Worm (Caenorhabditis elegans) whole organism, early embryonic: Measurements from ENCODE around the gene nsun-5.

Experiments
- B0310.2 ChIP-seq: sonication (generic microtip); optimal IDR thresholded peaks from 2 replicates; lab custom pipeline; 2016; ENCODE audit warnings: mild to moderate bottlenecking, missing genetic modification characterization, missing compliant biosample characterization
- F13C5.2 ChIP-seq: sonication (generic microtip); optimal IDR thresholded peaks from 2 replicates; lab custom pipeline; 2017; ENCODE audit warnings: mild to moderate bottlenecking, missing genetic modification characterization, inconsistent platforms, missing compliant biosample characterization
- aly-1 ChIP-seq: sonication (generic microtip); optimal IDR thresholded peaks from 2 replicates; lab custom pipeline; 2016; ENCODE audit warnings: missing genetic modification characterization, missing compliant biosample characterization
- ama-1 ChIP-seq: fragments of 150-350 bp; optimal IDR thresholded peaks from 2 replicates; lab custom pipeline; 2014
- ceh-13 ChIP-seq: fragments of 200-800 bp; sonication (Bioruptor generic); optimal IDR thresholded peaks from 2 replicates; lab custom pipeline; 2018; ENCODE audit warnings: mild to moderate bottlenecking, missing genetic modification characterization, missing compliant biosample characterization
- ceh-36 ChIP-seq: sonication (generic microtip); optimal IDR thresholded peaks from 2 replicates; lab custom pipeline; 2016; ENCODE audit warnings: missing genetic modification characterization, inconsistent platforms, missing compliant biosample characterization
- ets-7 ChIP-seq: sonication (generic microtip); optimal IDR thresholded peaks from 2 replicates; lab custom pipeline; 2016; ENCODE audit warnings: missing genotype, missing genetic modification characterization, missing compliant biosample characterization
- flt-1 ChIP-seq: fragments of 200-800 bp; sonication (Bioruptor generic); IDR thresholded peaks from 2 replicates; pipeline ENCODE4 v1.3.6; 2022; ENCODE audit warnings: missing genetic modification characterization, missing compliant biosample characterization
- hmbx-1 ChIP-seq: sonication (generic microtip); optimal IDR thresholded peaks from 2 replicates; lab custom pipeline; 2016; ENCODE audit warnings: mild to moderate bottlenecking, missing genetic modification characterization, missing compliant biosample characterization
- hmg-4 ChIP-seq: fragments of 200-800 bp; sonication (Bioruptor generic); optimal IDR thresholded peaks from 2 replicates; lab custom pipeline; 2018; ENCODE audit warnings: mild to moderate bottlenecking, missing genetic modification characterization, missing compliant biosample characterization
- hnd-1 ChIP-seq: sonication (generic microtip); optimal IDR thresholded peaks from 2 replicates; lab custom pipeline; 2016; ENCODE audit warnings: missing genetic modification characterization, missing compliant biosample characterization
- pes-1 ChIP-seq: fragments of 200-800 bp; sonication (Bioruptor generic); IDR thresholded peaks from 2 replicates; pipeline ENCODE4 v1.3.6; 2022; ENCODE audit warnings: missing genetic modification reagents, missing genetic modification characterization, missing compliant biosample characterization
- scrt-1 ChIP-seq: fragments of 200-800 bp; sonication (Bioruptor generic); IDR thresholded peaks from 2 replicates; pipeline ENCODE4 v1.3.6; 2022; ENCODE audit warnings: missing genetic modification characterization, missing compliant biosample characterization
- sea-1 ChIP-seq: fragments of 200-800 bp; sonication (Bioruptor generic); conservative IDR thresholded peaks from 2 replicates; pipeline ENCODE4 v1.3.6; 2022; ENCODE audit warnings: missing genetic modification characterization, missing compliant biosample characterization
- tbx-11 ChIP-seq: fragments of 200-800 bp; sonication (Bioruptor generic); IDR thresholded peaks from 2 replicates; pipeline ENCODE4 v1.3.6; 2022; ENCODE audit warnings: missing genetic modification characterization, missing compliant biosample characterization
- tbx-37 ChIP-seq: fragments of 200-800 bp; sonication (Bioruptor generic); conservative IDR thresholded peaks from 2 replicates; pipeline ENCODE4 v1.3.6; 2022; ENCODE audit warnings: missing genetic modification reagents, missing genetic modification characterization, missing compliant biosample characterization
- tra-4 ChIP-seq: sonication (generic microtip); optimal IDR thresholded peaks from 2 replicates; lab custom pipeline; 2017; ENCODE audit warnings: missing genetic modification characterization, missing compliant biosample characterization

nsun-5 gene

ce11 chrII:15018923-15019322 lies 49.5 kb downstream of the nsun-5 start, which contains the start of gene Y53F4B.12:
Gene Y53F4B.12, plus strand, starts transcription at chrII:15019223.
- no peak for TF ChIP-seq ama-1
- no peak for TF ChIP-seq scrt-1 (GFP tag; lab: Robert Waterston, UW)
- no peak for TF ChIP-seq ceh-36

- no peak for TF ChIP-seq hmg-4 (GFP tag; lab: Kevin White, UChicago)
- no peak for TF ChIP-seq F13C5.2 (tag; lab: Kevin White, UChicago)
- TF ChIP-seq flt-1 (GFP tag; lab: Robert Waterston, UW): no peak
- no peak for TF ChIP-seq tra-4 (tag; lab: Kevin White, UChicago)
- TF ChIP-seq ets-7: no peak
- TF ChIP-seq tbx-37 (GFP tag; lab: Robert Waterston, UW): no peak
- TF ChIP-seq tbx-11 (GFP tag; lab: Robert Waterston, UW): no peak
- no peak for TF ChIP-seq hnd-1 (tag; lab: Kevin White, UChicago)
- TF ChIP-seq ceh-36: no peak
These were observed 55.7 kb downstream of the nsun-5 start for ce11 chrII:15025100-15025499.

ce11 chrII:15025599-15026164 lies 56.3 kb downstream of the nsun-5 start, which contains the start of gene cmtr-1:
Gene cmtr-1, plus strand, starts transcription at chrII:15026114.
- TF ChIP-seq ama-1 (peak; percentile 64), aly-1 (tag; lab: Kevin White, UChicago) (no peak), flt-1 (GFP tag; lab: Robert Waterston, UW) (peak; percentile 55; the same call in 1 of the 2 replicates), B0310.2 (tag; lab: Kevin White, UChicago) (peak; percentile 12), tbx-37 (GFP tag; lab: Robert Waterston, UW) (peak; percentile 48; the same call in 1 of the 2 replicates), F13C5.2 (tag; lab: Kevin White, UChicago) (peak; percentile 71), hmg-4 (GFP tag; lab: Kevin White, UChicago) (peak; percentile 80), sea-1 (GFP tag; lab: Robert Waterston, UW) (0 out of 2 replicates have a peak, but pooled peaks have one; percentile 39), scrt-1 (GFP tag; lab: Robert Waterston, UW) (no peak), ceh-13 (GFP tag; lab: Kevin White, UChicago) (peak; percentile 16), hnd-1 (tag; lab: Kevin White, UChicago) (peak; percentile 8), ceh-36 (no peak)

ce11 chrII:15026389-15026788 lies 57.0 kb downstream of the nsun-5 start:
- no peak for TF ChIP-seq ceh-13 (GFP tag; lab: Kevin White, UChicago)
- no peak for TF ChIP-seq pes-1 (GFP tag; lab: Robert Waterston, UW)
- no peak for TF ChIP-seq flt-1 (GFP tag; lab: Robert Waterston, UW)
- TF ChIP-seq tbx-11 (GFP tag; lab: Robert Waterston, UW): no peak
- no peak for TF ChIP-seq sea-1 (GFP tag; lab: Robert Waterston, UW)
- no peak for TF ChIP-seq F13C5.2 (tag; lab: Kevin White, UChicago)
- TF ChIP-seq hnd-1 (tag; lab: Kevin White, UChicago): no peak
- no peak for TF ChIP-seq scrt-1 (GFP tag; lab: Robert Waterston, UW)
- no peak for TF ChIP-seq ama-1
- no peak for TF ChIP-seq ets-7
- TF ChIP-seq ceh-36: no peak
- TF ChIP-seq aly-1 (tag; lab: Kevin White, UChicago): no peak
- TF ChIP-seq tbx-37 (GFP tag; lab: Robert Waterston, UW): no peak
- TF ChIP-seq tra-4 (tag; lab: Kevin White, UChicago): no peak
- TF ChIP-seq hmbx-1: no peak
